Worm (Caenorhabditis elegans) whole organism, early embryonic: ENCODE data around the gene R10E4.9.

ENCODE experiments used
- B0310.2 ChIP-seq: sonication (generic microtip); optimal IDR thresholded peaks from 2 replicates; lab custom pipeline; 2016; ENCODE audit warnings: mild to moderate bottlenecking, missing genetic modification characterization, missing compliant biosample characterization
- F13C5.2 ChIP-seq: sonication (generic microtip); optimal IDR thresholded peaks from 2 replicates; lab custom pipeline; 2017; ENCODE audit warnings: mild to moderate bottlenecking, missing genetic modification characterization, inconsistent platforms, missing compliant biosample characterization
- aly-1 ChIP-seq: sonication (generic microtip); optimal IDR thresholded peaks from 2 replicates; lab custom pipeline; 2016; ENCODE audit warnings: missing genetic modification characterization, missing compliant biosample characterization
- ama-1 ChIP-seq: fragments of 150-350 bp; optimal IDR thresholded peaks from 2 replicates; lab custom pipeline; 2014
- ceh-13 ChIP-seq: fragments of 200-800 bp; sonication (Bioruptor generic); optimal IDR thresholded peaks from 2 replicates; lab custom pipeline; 2018; ENCODE audit warnings: mild to moderate bottlenecking, missing genetic modification characterization, missing compliant biosample characterization
- ceh-36 ChIP-seq: sonication (generic microtip); optimal IDR thresholded peaks from 2 replicates; lab custom pipeline; 2016; ENCODE audit warnings: missing genetic modification characterization, inconsistent platforms, missing compliant biosample characterization
- ets-7 ChIP-seq: sonication (generic microtip); optimal IDR thresholded peaks from 2 replicates; lab custom pipeline; 2016; ENCODE audit warnings: missing genotype, missing genetic modification characterization, missing compliant biosample characterization
- flt-1 ChIP-seq: fragments of 200-800 bp; sonication (Bioruptor generic); IDR thresholded peaks from 2 replicates; pipeline ENCODE4 v1.3.6; 2022; ENCODE audit warnings: missing genetic modification characterization, missing compliant biosample characterization
- hmbx-1 ChIP-seq: sonication (generic microtip); optimal IDR thresholded peaks from 2 replicates; lab custom pipeline; 2016; ENCODE audit warnings: mild to moderate bottlenecking, missing genetic modification characterization, missing compliant biosample characterization
- hmg-4 ChIP-seq: fragments of 200-800 bp; sonication (Bioruptor generic); optimal IDR thresholded peaks from 2 replicates; lab custom pipeline; 2018; ENCODE audit warnings: mild to moderate bottlenecking, missing genetic modification characterization, missing compliant biosample characterization
- hnd-1 ChIP-seq: sonication (generic microtip); optimal IDR thresholded peaks from 2 replicates; lab custom pipeline; 2016; ENCODE audit warnings: missing genetic modification characterization, missing compliant biosample characterization
- pes-1 ChIP-seq: fragments of 200-800 bp; sonication (Bioruptor generic); IDR thresholded peaks from 2 replicates; pipeline ENCODE4 v1.3.6; 2022; ENCODE audit warnings: missing genetic modification reagents, missing genetic modification characterization, missing compliant biosample characterization
- scrt-1 ChIP-seq: fragments of 200-800 bp; sonication (Bioruptor generic); IDR thresholded peaks from 2 replicates; pipeline ENCODE4 v1.3.6; 2022; ENCODE audit warnings: missing genetic modification characterization, missing compliant biosample characterization
- sea-1 ChIP-seq: fragments of 200-800 bp; sonication (Bioruptor generic); conservative IDR thresholded peaks from 2 replicates; pipeline ENCODE4 v1.3.6; 2022; ENCODE audit warnings: missing genetic modification characterization, missing compliant biosample characterization
- tbx-11 ChIP-seq: fragments of 200-800 bp; sonication (Bioruptor generic); IDR thresholded peaks from 2 replicates; pipeline ENCODE4 v1.3.6; 2022; ENCODE audit warnings: missing genetic modification characterization, missing compliant biosample characterization
- tbx-37 ChIP-seq: fragments of 200-800 bp; sonication (Bioruptor generic); conservative IDR thresholded peaks from 2 replicates; pipeline ENCODE4 v1.3.6; 2022; ENCODE audit warnings: missing genetic modification reagents, missing genetic modification characterization, missing compliant biosample characterization
- tra-4 ChIP-seq: sonication (generic microtip); optimal IDR thresholded peaks from 2 replicates; lab custom pipeline; 2017; ENCODE audit warnings: missing genetic modification characterization, missing compliant biosample characterization

The R10E4.9 gene

DNA sequence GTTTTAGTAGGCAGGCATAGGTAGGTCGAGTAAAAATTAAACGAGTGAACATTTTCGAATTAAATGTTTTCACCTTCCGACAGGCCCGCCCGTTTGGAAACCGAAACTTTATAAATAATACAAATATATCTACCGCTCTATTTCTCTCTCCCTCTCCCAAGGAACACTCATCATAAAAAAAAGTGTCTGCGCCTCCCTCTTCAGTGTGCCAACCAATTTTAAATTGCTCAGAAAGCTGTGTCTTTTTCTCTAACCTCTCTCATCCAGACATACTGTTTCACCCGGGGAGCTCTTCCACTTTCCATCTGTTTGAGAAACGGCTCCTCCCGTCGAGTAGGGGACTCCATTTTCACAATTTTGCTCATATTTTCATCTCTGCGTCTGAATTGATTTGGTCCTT lies 20.9 kb upstream of the R10E4.9 start:
- TF ChIP-seq flt-1 (GFP tag; lab: Robert Waterston, UW) (no peak), pes-1 (GFP tag; lab: Robert Waterston, UW) (no peak), hmbx-1 (tag; lab: Kevin White, UChicago) (no peak), tra-4 (tag; lab: Kevin White, UChicago) (no peak), F13C5.2 (no peak), aly-1 (no peak), ceh-36 (tag; lab: Kevin White, UChicago) (no peak), ets-7 (tag; lab: Kevin White, UChicago) (no peak), sea-1 (GFP tag; lab: Robert Waterston, UW) (no peak), ama-1 (lab: Kevin White, UChicago) (no peak), tbx-11 (GFP tag; lab: Robert Waterston, UW) (no peak)

DNA sequence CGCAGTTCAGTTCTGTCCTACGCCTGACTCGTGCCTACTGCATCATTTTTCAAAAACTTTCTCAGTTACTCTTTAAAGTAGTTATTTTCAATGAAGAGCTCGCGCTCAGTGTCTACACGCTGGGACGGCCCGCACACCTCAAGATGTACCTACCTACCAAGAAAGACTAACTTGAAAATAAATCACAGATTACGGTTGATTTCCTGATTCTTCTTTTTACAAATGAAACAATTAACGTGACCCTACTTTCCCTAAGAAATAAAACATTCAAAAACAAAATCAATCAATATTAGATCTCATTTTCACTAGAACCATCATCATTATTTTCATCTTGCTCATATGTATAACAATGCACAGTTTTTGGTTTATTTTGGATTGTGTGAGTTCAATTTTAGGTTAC lies 19.2 kb upstream of the R10E4.9 start, which contains the start of gene H38K22.7:
Gene H38K22.7, plus strand, starts transcription at position 301 of the 400 bp plus-strand sequence.
- TF ChIP-seq tbx-37 (no peak), aly-1 (no peak), pes-1 (GFP tag; lab: Robert Waterston, UW) (no peak), hmbx-1 (tag; lab: Kevin White, UChicago) (no peak), scrt-1 (no peak), F13C5.2 (no peak), ceh-13 (no peak), hmg-4 (GFP tag; lab: Kevin White, UChicago) (no peak), tbx-11 (GFP tag; lab: Robert Waterston, UW) (no peak)

DNA sequence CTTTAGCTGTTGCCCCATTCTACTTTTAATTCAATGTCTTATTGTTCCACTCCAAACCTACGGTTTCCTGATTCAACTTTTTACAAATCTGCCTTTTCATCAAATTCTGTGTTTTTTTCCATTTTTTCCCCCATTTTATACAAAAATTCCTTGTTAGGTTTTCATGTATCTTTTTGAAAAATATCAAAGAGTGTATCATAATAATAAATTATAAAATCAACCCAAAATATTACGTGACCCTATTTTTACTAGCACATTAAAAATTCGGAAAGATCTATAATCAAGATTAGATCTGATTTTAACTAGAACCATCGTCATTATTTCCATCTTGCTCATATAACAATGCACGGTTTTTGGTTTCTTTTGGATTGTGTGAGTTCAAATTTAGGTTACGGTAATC lies 17.9 kb upstream of the R10E4.9 start, which contains the start of gene H38K22.6:
Gene H38K22.6, plus strand, starts transcription at position 301 of the 400 bp plus-strand sequence.
- TF ChIP-seq ceh-13 (no peak), tbx-37 (no peak), B0310.2 (tag; lab: Kevin White, UChicago) (no peak), hmg-4 (GFP tag; lab: Kevin White, UChicago) (no peak), hmbx-1 (tag; lab: Kevin White, UChicago) (no peak), scrt-1 (no peak), pes-1 (GFP tag; lab: Robert Waterston, UW) (no peak), aly-1 (no peak), hnd-1 (tag; lab: Kevin White, UChicago) (no peak), ceh-36 (tag; lab: Kevin White, UChicago) (no peak), ets-7 (tag; lab: Kevin White, UChicago) (no peak), flt-1 (GFP tag; lab: Robert Waterston, UW) (no peak), F13C5.2 (no peak), ama-1 (lab: Kevin White, UChicago) (no peak), tra-4 (tag; lab: Kevin White, UChicago) (no peak), tbx-11 (GFP tag; lab: Robert Waterston, UW) (no peak), sea-1 (GFP tag; lab: Robert Waterston, UW) (no peak)

DNA sequence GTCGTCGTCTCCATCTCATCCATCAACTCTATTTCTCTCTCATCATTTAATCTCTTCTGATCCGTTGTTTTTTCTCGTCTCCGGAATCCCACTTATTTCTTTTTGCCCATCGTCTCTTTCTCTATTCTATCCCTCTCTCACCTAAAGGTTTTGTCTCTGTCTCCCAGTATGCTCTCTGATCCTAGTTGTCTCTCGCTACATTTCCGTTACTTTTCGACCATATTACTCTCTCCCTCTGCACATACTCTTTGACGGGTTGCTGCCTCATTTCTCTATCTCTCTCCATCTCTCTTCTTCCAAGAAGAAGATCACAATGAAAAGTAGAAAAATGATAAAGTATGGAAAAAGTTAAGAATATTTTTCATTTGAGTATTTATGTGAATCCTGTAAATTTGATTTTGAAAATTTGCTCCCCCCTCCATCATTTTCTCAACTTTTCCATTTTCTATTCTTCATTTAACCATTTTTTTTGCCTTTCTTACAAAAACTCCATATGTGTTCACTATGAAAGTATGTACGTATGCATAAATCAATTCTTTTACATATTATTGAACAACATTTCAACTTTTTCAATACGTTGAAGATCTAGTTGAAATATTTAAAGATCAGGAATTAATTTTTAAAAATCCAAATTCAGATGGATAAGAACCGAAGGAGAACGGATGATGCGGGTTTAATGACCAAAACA lies 15.0 kb upstream of the R10E4.9 start, which contains the start of gene tag-131:
Gene tag-131, plus strand, starts transcription at position 638 of the 688 bp plus-strand sequence.
- TF ChIP-seq tra-4 (tag; lab: Kevin White, UChicago) (no peak), scrt-1 (no peak), pes-1 (GFP tag; lab: Robert Waterston, UW) (no peak), hmg-4 (GFP tag; lab: Kevin White, UChicago) (no peak), aly-1 (no peak), ceh-13 (no peak), ceh-36 (tag; lab: Kevin White, UChicago) (no peak), tbx-37 (no peak), ama-1 (lab: Kevin White, UChicago) (no peak), sea-1 (GFP tag; lab: Robert Waterston, UW) (no peak), B0310.2 (tag; lab: Kevin White, UChicago) (no peak), hnd-1 (tag; lab: Kevin White, UChicago) (no peak)

DNA sequence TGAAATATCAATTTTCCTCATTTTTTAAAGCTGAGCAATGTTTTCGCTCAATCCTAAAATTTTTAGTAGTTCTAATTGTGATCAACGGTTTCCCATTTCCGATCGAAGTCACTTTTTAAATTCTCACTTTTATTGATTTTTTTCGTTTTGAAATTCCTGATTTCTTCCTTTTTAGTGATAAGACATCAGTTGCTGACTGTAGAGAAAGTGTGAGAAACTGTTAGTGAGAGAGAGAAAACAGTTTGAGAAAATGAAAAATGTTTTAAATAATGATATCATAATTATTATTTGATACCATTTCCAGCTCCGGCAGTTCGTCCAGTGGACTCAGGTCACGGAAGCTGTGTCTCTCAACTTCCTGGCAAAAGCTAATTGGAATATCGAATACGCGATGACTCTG lies 12.3 kb upstream of the R10E4.9 start:
- TF ChIP-seq F13C5.2, result no peak
- TF ChIP-seq sea-1 (GFP tag; lab: Robert Waterston, UW), result no peak
- no peak for TF ChIP-seq B0310.2 (tag; lab: Kevin White, UChicago)
- TF ChIP-seq aly-1, result no peak
- TF ChIP-seq hmbx-1 (tag; lab: Kevin White, UChicago), result no peak
- TF ChIP-seq hmg-4 (GFP tag; lab: Kevin White, UChicago), result no peak
- TF ChIP-seq pes-1 (GFP tag; lab: Robert Waterston, UW), result no peak
- TF ChIP-seq tra-4 (tag; lab: Kevin White, UChicago), result no peak
- no peak for TF ChIP-seq ceh-36 (tag; lab: Kevin White, UChicago)
- no peak for TF ChIP-seq ama-1 (lab: Kevin White, UChicago)
- TF ChIP-seq ceh-13, result no peak
- TF ChIP-seq hnd-1 (tag; lab: Kevin White, UChicago), result no peak

DNA sequence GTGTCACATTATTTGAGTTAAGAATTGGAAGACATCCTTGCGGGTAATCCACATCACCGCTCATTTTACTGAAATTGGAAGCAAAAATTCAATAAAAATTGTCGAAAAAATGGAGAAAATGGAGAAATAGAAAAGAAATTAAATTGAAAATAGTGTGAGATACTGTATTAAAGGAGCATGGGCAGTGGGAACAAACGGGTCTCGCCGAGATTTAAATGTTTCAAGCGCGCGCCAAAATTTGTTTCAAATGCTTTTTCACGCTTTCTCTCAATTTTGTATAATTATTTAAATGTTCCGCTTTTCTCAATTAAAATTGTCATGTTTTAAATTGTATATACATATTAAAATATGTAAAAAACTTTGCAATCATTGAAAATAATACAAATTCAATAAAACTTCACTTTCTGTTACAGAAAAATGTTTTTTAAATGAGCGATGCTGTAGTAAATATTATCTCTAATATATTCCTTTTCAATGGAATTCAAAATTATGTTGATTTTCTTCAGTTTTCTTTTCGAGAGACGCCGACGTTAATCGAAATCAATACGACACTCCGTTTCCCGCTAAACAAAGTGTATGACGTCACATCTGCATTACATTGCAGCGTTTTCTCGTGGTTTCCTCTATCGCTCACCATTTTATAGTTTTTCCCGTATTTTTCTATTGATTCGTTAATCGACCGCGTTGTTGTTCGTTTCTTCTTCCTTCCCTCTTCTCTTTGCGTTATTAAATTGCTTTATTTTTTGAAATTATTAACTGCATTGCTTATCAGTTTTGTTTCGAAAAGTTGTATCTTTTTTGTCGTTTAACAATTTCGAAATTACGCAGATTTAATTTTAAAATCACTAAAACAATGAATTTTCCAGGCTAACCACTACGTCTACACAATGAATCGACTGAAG lies 11.1 kb upstream of the R10E4.9 start, which contains the start of the genes evl-14 and dcn-1:
Gene evl-14, minus strand, starts transcription at position 68 of the 902 bp plus-strand sequence.
Gene dcn-1, plus strand, starts transcription at position 852 of the 902 bp plus-strand sequence.
- no peak for TF ChIP-seq flt-1 (GFP tag; lab: Robert Waterston, UW)
- TF ChIP-seq tra-4 (tag; lab: Kevin White, UChicago), result no peak
- TF ChIP-seq hmg-4 (GFP tag; lab: Kevin White, UChicago), result no peak
- no peak for TF ChIP-seq hmbx-1 (tag; lab: Kevin White, UChicago)
- TF ChIP-seq ceh-13, result no peak
- no peak for TF ChIP-seq ets-7 (tag; lab: Kevin White, UChicago)
- TF ChIP-seq tbx-11 (GFP tag; lab: Robert Waterston, UW), result no peak
